Worm (Caenorhabditis elegans) whole organism, L2 larva: Measurements from ENCODE around the gene Y59E9AL.8.

Source experiments
- ceh-82 ChIP-seq: fragments of 150-350 bp; optimal IDR thresholded peaks from 2 replicates; lab custom pipeline; 2014; ENCODE audit warnings: missing biosample characterization, missing genetic modification characterization
- egl-27 ChIP-seq: sonication (generic microtip); optimal IDR thresholded peaks from 3 replicates; lab custom pipeline; 2017; ENCODE audit warnings: missing biosample characterization, missing genetic modification reagents, missing genetic modification characterization
- elt-1 ChIP-seq: fragments of 150-350 bp; optimal IDR thresholded peaks from 2 replicates; lab custom pipeline; 2014; ENCODE audit warnings: missing biosample characterization, missing genetic modification characterization
- lin-11 ChIP-seq: fragments of 150-350 bp; sonication (generic microtip); optimal IDR thresholded peaks from 2 replicates; lab custom pipeline; 2014; ENCODE audit warnings: missing biosample characterization, missing genetic modification characterization, inconsistent platforms, mixed read lengths
- lin-13 ChIP-seq: fragments of 150-350 bp; optimal IDR thresholded peaks from 2 replicates; lab custom pipeline; 2014; ENCODE audit warnings: missing biosample characterization, missing genetic modification reagents, missing genetic modification characterization
- mdl-1 ChIP-seq, 2 experiments: fragments of 150-350 bp in 1 of 2; sonication (generic microtip) in 1 of 2; optimal IDR thresholded peaks; 2 replicates each; lab custom pipeline; 2017; ENCODE audit warnings: missing biosample characterization in 2 of 2, missing genetic modification characterization in 2 of 2
- snpc-4 ChIP-seq: fragments of 150-350 bp; optimal IDR thresholded peaks from 2 replicates; lab custom pipeline; 2014; ENCODE audit warnings: missing biosample characterization, missing genetic modification characterization
- unc-62 ChIP-seq: fragments of 150-350 bp; optimal IDR thresholded peaks from 2 replicates; lab custom pipeline; 2014; ENCODE audit warnings: missing biosample characterization, missing genetic modification reagents, missing genetic modification characterization
- zag-1 ChIP-seq: fragments of 150-350 bp; optimal IDR thresholded peaks from 2 replicates; lab custom pipeline; 2014; ENCODE audit warnings: missing biosample characterization, missing genetic modification characterization

ce11 chrIV:5188051-5188450 is 36.1 kb downstream of the Y59E9AL.8 start:
- TF ChIP-seq lin-11 (tag; lab: Kevin White, UChicago) (no peak), snpc-4 (tag; lab: Kevin White, UChicago) (no peak), egl-27 (tag; lab: Kevin White, UChicago) (no peak), lin-13 (GFP tag; lab: Kevin White, UChicago) (no peak), ceh-82 (no peak), unc-62 (GFP tag; lab: Kevin White, UChicago) (no peak), zag-1 (tag; lab: Kevin White, UChicago) (no peak), elt-1 (tag; lab: Kevin White, UChicago) (no peak), mdl-1 (tag; optimal IDR thresholded peaks at IDR 0.05; lab: Kevin White, UChicago) (no peak)
